Fruit fly (Drosophila melanogaster): ENCODE data around the gene Nna1.

Nna1 gene

DNA sequence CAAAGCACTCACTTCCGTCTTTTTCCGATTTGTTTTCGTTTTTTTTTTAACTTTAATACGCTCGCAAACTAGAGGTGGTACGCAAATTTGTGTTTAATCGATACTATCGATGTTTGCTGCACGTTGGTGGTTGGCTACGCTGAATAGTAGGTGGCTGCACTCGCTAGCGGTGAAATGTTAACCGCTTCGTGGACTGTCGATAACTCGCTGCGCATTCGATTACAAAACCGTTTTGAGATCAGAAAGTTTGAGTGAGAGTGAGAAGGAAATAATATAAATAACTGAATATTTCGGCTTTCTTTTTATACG is 44.0 kb downstream of the Nna1 start, which contains the start of gene g (continued):
- TF ChIP-seq vnd (GFP tag; IDR thresholded peaks at IDR 0.05; ENCODE audit: partially characterized antibody) (peak; percentile 77), sisA (GFP tag; IDR thresholded peaks at IDR 0.05) (no peak), B-H2 (GFP tag; optimal IDR thresholded peaks at IDR 0.05) (no peak), CG7271 (tag; optimal IDR thresholded peaks at IDR 0.05) (no peak), Awh (GFP tag; IDR thresholded peaks at IDR 0.05) (no peak), Ssrp (tag; optimal IDR thresholded peaks at IDR 0.05) (no peak), fd3F (GFP tag; optimal IDR thresholded peaks at IDR 0.05) (no peak), ERR (GFP tag; optimal IDR thresholded peaks at IDR 0.05) (peak; percentile 8), Dip3 (GFP tag; optimal IDR thresholded peaks at IDR 0.05) (no peak), Tbp (GFP tag; optimal IDR thresholded peaks at IDR 0.05) (no peak), sens (GFP tag) (peak; percentile 50), crc (GFP tag; optimal IDR thresholded peaks at IDR 0.05) (no peak), CG16813 (GFP tag; IDR thresholded peaks at IDR 0.05; ENCODE audit: partially characterized antibody) (peak; percentile 89), Doc2 (GFP tag; IDR thresholded peaks at IDR 0.05) (no peak), H15 (GFP tag; IDR thresholded peaks at IDR 0.05) (no peak), CG10321 (GFP tag; IDR thresholded peaks at IDR 0.05) (no peak), salm (tag; optimal IDR thresholded peaks at IDR 0.05) (no peak), dm (GFP tag; optimal IDR thresholded peaks at IDR 0.05) (peak; percentile 37), NC2β (GFP tag; optimal IDR thresholded peaks at IDR 0.05) (no peak), CG7963 (GFP tag; IDR thresholded peaks at IDR 0.05; ENCODE audit: partially characterized antibody) (peak; percentile 80), Blimp-1 (GFP tag; optimal IDR thresholded peaks at IDR 0.05) (no peak), wdn (GFP tag; IDR thresholded peaks at IDR 0.05) (no peak), CG17186 (GFP tag; optimal IDR thresholded peaks at IDR 0.05) (peak; percentile 38), CG2199 (GFP tag; IDR thresholded peaks at IDR 0.05) (no peak), CG5953 (GFP tag; IDR thresholded peaks at IDR 0.05) (no peak), CG18619 (GFP tag; optimal IDR thresholded peaks at IDR 0.05) (no peak), Dp (GFP tag; optimal IDR thresholded peaks at IDR 0.05) (peak; percentile 64), CG42726 (GFP tag; IDR thresholded peaks at IDR 0.05; ENCODE audit: partially characterized antibody) (peak; percentile 88), CG2116 (GFP tag; optimal IDR thresholded peaks at IDR 0.05) (peak; percentile 65), Bteb2 (GFP tag; optimal IDR thresholded peaks at IDR 0.05) (no peak), CG1603 (tag; optimal IDR thresholded peaks at IDR 0.05) (peak; percentile 65), CG34224 (GFP tag; IDR thresholded peaks at IDR 0.05; ENCODE audit: partially characterized antibody) (peak; percentile 78), dmrt11E (tag; optimal IDR thresholded peaks at IDR 0.05) (no peak), trh (GFP tag; optimal IDR thresholded peaks at IDR 0.05) (no peak), Dref (GFP tag; IDR thresholded peaks at IDR 0.05) (peak; percentile 92), emc (GFP tag; optimal IDR thresholded peaks at IDR 0.05) (no peak), pros (GFP tag; optimal IDR thresholded peaks at IDR 0.05) (no peak), phol (tag; optimal IDR thresholded peaks at IDR 0.05) (peak; percentile 4), ranshi (GFP tag; IDR thresholded peaks at IDR 0.05) (no peak), CG17912 (GFP tag; optimal IDR thresholded peaks at IDR 0.05) (no peak), Bgb (GFP tag; IDR thresholded peaks at IDR 0.05; ENCODE audit: partially characterized antibody) (peak; percentile 95), hb (GFP tag; IDR thresholded peaks at IDR 0.05; ENCODE audit: partially characterized antibody) (peak; percentile 87), Oaz (GFP tag; IDR thresholded peaks at IDR 0.05) (no peak), CG6813 (GFP tag; optimal IDR thresholded peaks at IDR 0.05) (no peak), CG10565 (GFP tag; optimal IDR thresholded peaks at IDR 0.05) (no peak), CG13123 (GFP tag; optimal IDR thresholded peaks at IDR 0.05) (no peak), sug (tag; optimal IDR thresholded peaks at IDR 0.05) (no peak), CG10274 (GFP tag; optimal IDR thresholded peaks at IDR 0.05) (no peak), fru (optimal IDR thresholded peaks at IDR 0.05) (no peak), CG9727 (GFP tag; optimal IDR thresholded peaks at IDR 0.05) (no peak), dpn (GFP tag; optimal IDR thresholded peaks at IDR 0.05) (peak in 1 of 2 experiments; percentile 28), CG3847 (GFP tag; IDR thresholded peaks at IDR 0.05) (no peak)
